Fruit fly (Drosophila melanogaster): ENCODE measurements around the gene f.

dm6 chrX:17223715-17224114, 9.0 kb upstream of the f start, which contains the start of gene CG34327:
- TF ChIP-seq zfh1 (GFP tag; IDR thresholded peaks at IDR 0.05) (no peak), HmgD (GFP tag; optimal IDR thresholded peaks at IDR 0.05) (no peak), CG7963 (GFP tag; IDR thresholded peaks at IDR 0.05; ENCODE audit: partially characterized antibody) (no peak), CG11560 (tag; IDR thresholded peaks at IDR 0.05) (no peak), trem (tag; optimal IDR thresholded peaks at IDR 0.05) (no peak), chn (GFP tag; optimal IDR thresholded peaks at IDR 0.05) (no peak), caup (GFP tag; optimal IDR thresholded peaks at IDR 0.05; ENCODE audit: severe bottlenecking) (no peak)

Data from whole organism, embryonic.